Fruit fly (Drosophila melanogaster): Measurements from ENCODE around the gene Mi-2.
A peak's percentile ranks its signal among the peaks of the same experiment; 100 is the strongest.

Mi-2 gene

dm6 chr3L:19909234-19910053, 571 bp downstream of the Mi-2 start (continued):
- TF ChIP-seq CG1024 (GFP tag; IDR thresholded peaks at IDR 0.05) (no peak), CG7372 (GFP tag; IDR thresholded peaks at IDR 0.05) (no peak), scrt (GFP tag; optimal IDR thresholded peaks at IDR 0.05) (no peak), E2f1 (GFP tag; IDR thresholded peaks at IDR 0.05) (no peak), CG17802 (tag; optimal IDR thresholded peaks at IDR 0.05) (no peak), cwo (GFP tag; optimal IDR thresholded peaks at IDR 0.05) (no peak), gce (GFP tag; IDR thresholded peaks at IDR 0.05) (no peak), CG12104 (GFP tag; optimal IDR thresholded peaks at IDR 0.05) (no peak), lmd (GFP tag; IDR thresholded peaks at IDR 0.05) (no peak), rib (GFP tag; IDR thresholded peaks at IDR 0.05) (no peak), CrebB (tag; optimal IDR thresholded peaks at IDR 0.05) (no peak), Vsx1 (GFP tag; optimal IDR thresholded peaks at IDR 0.05) (no peak), C15 (GFP tag; IDR thresholded peaks at IDR 0.05) (no peak), CG17612 (GFP tag; IDR thresholded peaks at IDR 0.05) (no peak), Dp (GFP tag; optimal IDR thresholded peaks at IDR 0.05) (peak; percentile 16), sisA (GFP tag; IDR thresholded peaks at IDR 0.05) (no peak), Neu2 (GFP tag; optimal IDR thresholded peaks at IDR 0.05; ENCODE audit: borderline replicate concordance) (no peak), Eip74EF (GFP tag; optimal IDR thresholded peaks at IDR 0.05) (peak in 1 of 2 experiments; percentile 23), CG9876 (GFP tag; optimal IDR thresholded peaks at IDR 0.05) (no peak), Scr (GFP tag; IDR thresholded peaks at IDR 0.05; ENCODE audit: partially characterized antibody) (0 out of 2 replicates have a peak, but pooled peaks have one; percentile 17), odd (GFP tag; optimal IDR thresholded peaks at IDR 0.05) (no peak), CG10366 (GFP tag; IDR thresholded peaks at IDR 0.05) (no peak), Ets65A (GFP tag) (peak; percentile 80), CG7987 (GFP tag; optimal IDR thresholded peaks at IDR 0.05) (no peak), pfk (GFP tag; optimal IDR thresholded peaks at IDR 0.05) (no peak), pb (GFP tag; optimal IDR thresholded peaks at IDR 0.05) (no peak), fd64A (GFP tag; optimal IDR thresholded peaks at IDR 0.05) (no peak), CG3163 (GFP tag; optimal IDR thresholded peaks at IDR 0.05) (no peak), CG9609 (GFP tag; optimal IDR thresholded peaks at IDR 0.05) (no peak), CG14860 (GFP tag; IDR thresholded peaks at IDR 0.05; ENCODE audit: partially characterized antibody) (no peak), danr (GFP tag; IDR thresholded peaks at IDR 0.05) (no peak), slou (GFP tag; optimal IDR thresholded peaks at IDR 0.05) (no peak), schlank (tag; optimal IDR thresholded peaks at IDR 0.05) (no peak), CG2120 (GFP tag; optimal IDR thresholded peaks at IDR 0.05) (no peak), CG18599 (GFP tag; optimal IDR thresholded peaks at IDR 0.05) (no peak), CG6175 (GFP tag; IDR thresholded peaks at IDR 0.05) (no peak), fru (optimal IDR thresholded peaks at IDR 0.05) (no peak), Lpt (GFP tag; optimal IDR thresholded peaks at IDR 0.05) (no peak), tap (tag; optimal IDR thresholded peaks at IDR 0.05) (no peak), Opbp (GFP tag; IDR thresholded peaks at IDR 0.05; ENCODE audit: partially characterized antibody) (peak; percentile 38; the same call in 1 of the 3 replicates), Dbx (GFP tag; IDR thresholded peaks at IDR 0.05) (no peak), CG7745 (tag; optimal IDR thresholded peaks at IDR 0.05) (no peak), cg (GFP tag; optimal IDR thresholded peaks at IDR 0.05) (no peak), CG12299 (tag; optimal IDR thresholded peaks at IDR 0.05) (no peak), Hey (tag; optimal IDR thresholded peaks at IDR 0.05) (no peak), ssp (GFP tag; IDR thresholded peaks at IDR 0.05) (no peak), CG3065 (GFP tag; optimal IDR thresholded peaks at IDR 0.05) (no peak), Trl (optimal IDR thresholded peaks at IDR 0.05) (no peak), Trl (GFP tag; optimal IDR thresholded peaks at IDR 0.05) (no peak), run (tag; optimal IDR thresholded peaks at IDR 0.05) (no peak), fd96Cb (tag; optimal IDR thresholded peaks at IDR 0.05) (no peak)

Measured in whole organism, embryonic.